Fruit fly (Drosophila melanogaster): Measurements from ENCODE around the gene csw.

csw gene

DNA sequence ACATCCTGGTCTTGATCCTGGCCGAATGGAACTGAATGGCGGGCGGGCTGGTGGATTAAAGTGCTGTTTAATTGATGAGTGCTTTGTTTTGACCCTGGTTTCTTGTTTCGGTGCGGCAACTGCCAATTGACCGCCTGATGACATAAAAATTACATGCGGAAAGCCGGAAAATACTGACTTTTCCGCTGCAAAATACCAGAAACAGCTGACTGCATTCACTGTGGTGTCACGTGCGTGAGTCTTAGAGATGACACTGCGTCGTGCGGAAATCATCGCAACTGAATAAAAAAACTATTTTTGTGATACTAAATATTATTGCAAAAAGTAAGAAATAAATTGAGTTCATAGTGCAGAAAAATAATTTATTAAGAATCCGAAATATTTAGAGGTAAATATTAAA lies 55.4 kb downstream of the csw start, which contains the start of gene bcn92 (continued):
- TF ChIP-seq ham (GFP tag; IDR thresholded peaks at IDR 0.05) (no peak), CG17829 (tag; optimal IDR thresholded peaks at IDR 0.05) (peak; percentile 61), seq (GFP tag; IDR thresholded peaks at IDR 0.05) (no peak), CG4820 (GFP tag; optimal IDR thresholded peaks at IDR 0.05) (peak; percentile 18), CG11398 (GFP tag; optimal IDR thresholded peaks at IDR 0.05) (no peak), Deaf1 (tag; optimal IDR thresholded peaks at IDR 0.05) (no peak), vvl (GFP tag; IDR thresholded peaks at IDR 0.05) (peak; percentile 61; the same call in 1 of the 2 replicates), Fer1 (GFP tag; optimal IDR thresholded peaks at IDR 0.05) (peak; percentile 37), pnt (GFP tag; optimal IDR thresholded peaks at IDR 0.05) (peak; percentile 14), al (GFP tag; IDR thresholded peaks at IDR 0.05) (0 out of 2 replicates have a peak, but pooled peaks have one; percentile 6), cad (GFP tag; optimal IDR thresholded peaks at IDR 0.05) (no peak), C15 (GFP tag; IDR thresholded peaks at IDR 0.05) (no peak), gfzf (GFP tag; optimal IDR thresholded peaks at IDR 0.05) (peak; percentile 69), vnd (GFP tag; IDR thresholded peaks at IDR 0.05; ENCODE audit: partially characterized antibody) (peak; percentile 93), HLH3B (GFP tag; IDR thresholded peaks at IDR 0.05) (peak; percentile 20; the same call in 1 of the 2 replicates), CG9817 (tag; optimal IDR thresholded peaks at IDR 0.05) (peak; percentile 5), ab (GFP tag; optimal IDR thresholded peaks at IDR 0.05) (no peak), H15 (GFP tag; IDR thresholded peaks at IDR 0.05) (peak; percentile 42; the same call in 1 of the 3 replicates), Sry-β (GFP tag; optimal IDR thresholded peaks at IDR 0.05) (peak; percentile 49), ro (GFP tag; IDR thresholded peaks at IDR 0.05) (no peak), CG17385 (GFP tag; optimal IDR thresholded peaks at IDR 0.05) (peak; percentile 6), CG2129 (GFP tag; IDR thresholded peaks at IDR 0.05; ENCODE audit: partially characterized antibody) (peak; percentile 86), CG14710 (tag; optimal IDR thresholded peaks at IDR 0.05) (peak; percentile 44), slp2 (GFP tag; optimal IDR thresholded peaks at IDR 0.05) (peak; percentile 16), B-H2 (GFP tag; optimal IDR thresholded peaks at IDR 0.05) (peak; percentile 32), Antp (GFP tag; optimal IDR thresholded peaks at IDR 0.05) (peak; percentile 41), trh (GFP tag; optimal IDR thresholded peaks at IDR 0.05) (no peak), CG3726 (GFP tag; IDR thresholded peaks at IDR 0.05) (no peak), Taf1 (GFP tag; IDR thresholded peaks at IDR 0.05) (no peak), CG14050 (GFP tag; IDR thresholded peaks at IDR 0.05) (no peak), YL-1 (GFP tag; optimal IDR thresholded peaks at IDR 0.05) (peak; percentile 23), NC2β (GFP tag; optimal IDR thresholded peaks at IDR 0.05) (peak; percentile 10), Dad (GFP tag; optimal IDR thresholded peaks at IDR 0.05) (no peak), CG31224 (GFP tag; IDR thresholded peaks at IDR 0.05) (no peak), stc (GFP tag; IDR thresholded peaks at IDR 0.05) (0 out of 2 replicates have a peak, but pooled peaks have one; percentile 9), Sox102F (GFP tag; optimal IDR thresholded peaks at IDR 0.05) (peak; percentile 26), MBD-R2 (GFP tag; IDR thresholded peaks at IDR 0.05) (peak; percentile 91), grau (tag; optimal IDR thresholded peaks at IDR 0.05) (peak; percentile 57), az2 (GFP tag; optimal IDR thresholded peaks at IDR 0.05) (peak; percentile 32), Stat92E (GFP tag; optimal IDR thresholded peaks at IDR 0.05) (no peak), CG8478 (optimal IDR thresholded peaks at IDR 0.05) (no peak), CG18011 (GFP tag; optimal IDR thresholded peaks at IDR 0.05) (no peak), ase (GFP tag; IDR thresholded peaks at IDR 0.05) (no peak), odd (GFP tag; optimal IDR thresholded peaks at IDR 0.05) (no peak), Fer3 (tag; optimal IDR thresholded peaks at IDR 0.05) (peak; percentile 22), Bgb (GFP tag; IDR thresholded peaks at IDR 0.05; ENCODE audit: partially characterized antibody) (peak; percentile 95), Scr (GFP tag; IDR thresholded peaks at IDR 0.05; ENCODE audit: partially characterized antibody) (peak; percentile 95), CG15011 (GFP tag; optimal IDR thresholded peaks at IDR 0.05) (no peak), CG12104 (GFP tag; optimal IDR thresholded peaks at IDR 0.05) (no peak), Myb (GFP tag; optimal IDR thresholded peaks at IDR 0.05) (peak; percentile 45), CG2202 (tag; optimal IDR thresholded peaks at IDR 0.05) (no peak), CG32767 (GFP tag; IDR thresholded peaks at IDR 0.05) (no peak)

All from whole organism, embryonic.